Worm (Caenorhabditis elegans): ENCODE measurements around the gene Y17G7B.8.

The Y17G7B.8 gene

ce11 chrII:12049281-12049680, 21.7 kb upstream of the Y17G7B.8 start, which contains the start of gene nadk-2:
TSS of gene nadk-2 (plus strand) at chrII:12049581.
- TF ChIP-seq rnt-1 (tag; optimal IDR thresholded peaks at IDR 0.05) = no peak
- TF ChIP-seq fkh-10 (GFP tag; optimal IDR thresholded peaks at IDR 0.05) = no peak
- TF ChIP-seq Y116A8C.19 (tag; optimal IDR thresholded peaks at IDR 0.05; ENCODE audit: borderline replicate concordance) = no peak
- TF ChIP-seq pag-3 (tag; optimal IDR thresholded peaks at IDR 0.05; ENCODE audit: borderline replicate concordance, insufficient read depth) = no peak
- TF ChIP-seq hpl-2 (GFP tag; optimal IDR thresholded peaks at IDR 0.05) = no peak
- TF ChIP-seq lsy-2 (tag; optimal IDR thresholded peaks at IDR 0.05) = no peak
- TF ChIP-seq nhr-84 (tag; optimal IDR thresholded peaks at IDR 0.05) = no peak
- no peak for TF ChIP-seq C16A3.4 (tag; optimal IDR thresholded peaks at IDR 0.05)
- no peak for TF ChIP-seq ztf-11 (tag; optimal IDR thresholded peaks at IDR 0.05)
- no peak for TF ChIP-seq nhr-237 (tag; optimal IDR thresholded peaks at IDR 0.05)

ce11 chrII:12042108-12042960, 14.8 kb upstream of the Y17G7B.8 start, which contains the start of gene ippk-1:
TSS of gene ippk-1 (plus strand) at chrII:12042910.
- TF ChIP-seq egl-27 (tag; optimal IDR thresholded peaks at IDR 0.05) (no peak), fos-1 (tag; optimal IDR thresholded peaks at IDR 0.05) (peak; percentile 39), hlh-17 (GFP tag; optimal IDR thresholded peaks at IDR 0.05; ENCODE audit: borderline replicate concordance) (no peak), snu-23 (GFP tag; optimal IDR thresholded peaks at IDR 0.05) (peak; percentile 75), nhr-85 (tag) (peak; percentile 91), unc-62 (GFP tag; optimal IDR thresholded peaks at IDR 0.05) (no peak), nhr-20 (tag; optimal IDR thresholded peaks at IDR 0.05) (peak; percentile 54), nhr-47 (tag; optimal IDR thresholded peaks at IDR 0.05) (peak; percentile 71), nhr-28 (tag; optimal IDR thresholded peaks at IDR 0.05) (no peak), fkh-8 (tag; optimal IDR thresholded peaks at IDR 0.05) (peak; percentile 92), mef-2 (tag; optimal IDR thresholded peaks at IDR 0.05) (no peak), ceh-82 (tag; optimal IDR thresholded peaks at IDR 0.05) (peak in 2 of 3 experiments; percentile 34 to 47), dpl-1 (GFP tag; optimal IDR thresholded peaks at IDR 0.05) (peak; percentile 16 to 46 (median 39)), hlh-4 (tag; optimal IDR thresholded peaks at IDR 0.05) (no peak), zip-4 (GFP tag; optimal IDR thresholded peaks at IDR 0.05) (peak; percentile 65), ceh-8 (GFP tag; optimal IDR thresholded peaks at IDR 0.05) (no peak), nhr-84 (tag; optimal IDR thresholded peaks at IDR 0.05) (peak; percentile 17), irx-1 (tag; optimal IDR thresholded peaks at IDR 0.05) (peak; percentile 53), nhr-19 (GFP tag; conservative IDR thresholded peaks at IDR 0.05) (peak; percentile 57), zag-1 (tag; optimal IDR thresholded peaks at IDR 0.05) (no peak), C04F5.9 (tag; optimal IDR thresholded peaks at IDR 0.05) (no peak), sptf-1 (tag; optimal IDR thresholded peaks at IDR 0.05) (no peak), nhr-76 (tag; optimal IDR thresholded peaks at IDR 0.05) (no peak), ceh-88 (GFP tag; IDR thresholded peaks at IDR 0.05) (no peak; the same call in 1 of the 2 replicates), elt-3 (tag; optimal IDR thresholded peaks at IDR 0.05) (peak in 2 of 6 experiments; percentile 79 to 82), ets-5 (GFP tag; IDR thresholded peaks at IDR 0.05) (no peak), snpc-4 (tag; optimal IDR thresholded peaks at IDR 0.05) (no peak), ama-1 (optimal IDR thresholded peaks at IDR 0.05) (no peak), skn-1 (tag; optimal IDR thresholded peaks at IDR 0.05) (peak; percentile 63), mdl-1 (tag; optimal IDR thresholded peaks at IDR 0.05) (peak in 1 of 2 experiments; percentile 57), lin-13 (GFP tag; optimal IDR thresholded peaks at IDR 0.05) (peak; percentile 50), lir-3 (tag; optimal IDR thresholded peaks at IDR 0.05; ENCODE audit: poor library complexity) (peak; percentile 50), ztf-11 (tag; optimal IDR thresholded peaks at IDR 0.05) (peak in 1 of 2 experiments; percentile 53), unc-130 (tag; optimal IDR thresholded peaks at IDR 0.05) (no peak), efl-1 (optimal IDR thresholded peaks at IDR 0.05) (peak; percentile 56 to 62), efl-1 (GFP tag; optimal IDR thresholded peaks at IDR 0.05 in 1 of 2) (peak; percentile 48 to 93), C16A3.4 (tag; optimal IDR thresholded peaks at IDR 0.05) (peak; percentile 44), xbp-1 (tag; optimal IDR thresholded peaks at IDR 0.05) (peak; percentile 37), jun-1 (tag; optimal IDR thresholded peaks at IDR 0.05) (no peak), alr-1 (tag; optimal IDR thresholded peaks at IDR 0.05; ENCODE audit: borderline replicate concordance) (no peak), unc-98 (GFP tag; IDR thresholded peaks at IDR 0.05) (peak; percentile 77), pag-3 (tag; optimal IDR thresholded peaks at IDR 0.05; ENCODE audit: borderline replicate concordance, insufficient read depth) (no peak), nhr-77 (tag; optimal IDR thresholded peaks at IDR 0.05) (peak; percentile 29)

All from whole organism, L1 larva.